Fruit fly (Drosophila melanogaster) whole organism, embryonic: ENCODE measurements around the gene Blimp-1.

Experiments
- CG12071 ChIP-seq: fragments of 200-800 bp; sonication (Bioruptor generic); optimal IDR thresholded peaks from 3 replicates; lab custom pipeline; 2018; ENCODE audit warnings: missing biosample characterization, mild to moderate bottlenecking, missing genetic modification characterization
- CG13624 ChIP-seq: fragments of 200-800 bp; sonication (Bioruptor generic); optimal IDR thresholded peaks from 2 replicates; lab custom pipeline; 2016; ENCODE audit warnings: missing biosample characterization, missing genetic modification characterization
- CG18619 ChIP-seq: fragments of 200-800 bp; sonication (Bioruptor generic); optimal IDR thresholded peaks from 3 replicates; lab custom pipeline; 2017; ENCODE audit warnings: missing biosample characterization, mild to moderate bottlenecking, missing genetic modification characterization
- CG7745 ChIP-seq: fragments of 200-800 bp; sonication (Bioruptor generic); optimal IDR thresholded peaks from 2 replicates; lab custom pipeline; 2018; ENCODE audit warnings: missing biosample characterization, mild to moderate bottlenecking, missing genetic modification characterization, moderate library complexity
- PHDP ChIP-seq: fragments of 200-800 bp; sonication (Bioruptor generic); optimal IDR thresholded peaks from 3 replicates; lab custom pipeline; 2018; ENCODE audit warnings: missing biosample characterization, mild to moderate bottlenecking, missing genetic modification characterization, moderate library complexity
- Six4 ChIP-seq: fragments of 200-800 bp; sonication (Bioruptor generic); optimal IDR thresholded peaks from 2 replicates; lab custom pipeline; 2016; ENCODE audit warnings: missing biosample characterization, missing genetic modification characterization
- Sox100B ChIP-seq: fragments of 200-800 bp; sonication (Bioruptor generic); optimal IDR thresholded peaks from 3 replicates; lab custom pipeline; 2018; ENCODE audit warnings: missing biosample characterization, mild to moderate bottlenecking, missing genetic modification characterization
- fd96Cb ChIP-seq: fragments of 200-800 bp; sonication (Bioruptor generic); optimal IDR thresholded peaks from 2 replicates; lab custom pipeline; 2018; ENCODE audit warnings: missing biosample characterization, mild to moderate bottlenecking, missing genetic modification characterization, moderate library complexity
- schlank ChIP-seq: fragments of 200-800 bp; sonication (Bioruptor generic); optimal IDR thresholded peaks from 2 replicates; lab custom pipeline; 2018; ENCODE audit warnings: missing biosample characterization, mild to moderate bottlenecking, missing genetic modification characterization

dm6 chr3L:5608786-5609370 lies 21.9 kb upstream of the Blimp-1 start:
- TF ChIP-seq CG18619 (GFP tag; lab: Kevin White, UChicago) (no peak), CG13624 (GFP tag; lab: Kevin White, UChicago) (no peak), CG12071 (no peak), Sox100B (GFP tag; lab: Kevin White, UChicago) (no peak), PHDP (tag; lab: Kevin White, UChicago) (no peak), schlank (tag; lab: Kevin White, UChicago) (no peak), CG7745 (tag; lab: Kevin White, UChicago) (no peak), fd96Cb (tag; lab: Kevin White, UChicago) (no peak), Six4 (GFP tag; lab: Kevin White, UChicago) (no peak)
